Fruit fly (Drosophila melanogaster): ENCODE data around the gene CG13877.

Gene CG13877

DNA sequence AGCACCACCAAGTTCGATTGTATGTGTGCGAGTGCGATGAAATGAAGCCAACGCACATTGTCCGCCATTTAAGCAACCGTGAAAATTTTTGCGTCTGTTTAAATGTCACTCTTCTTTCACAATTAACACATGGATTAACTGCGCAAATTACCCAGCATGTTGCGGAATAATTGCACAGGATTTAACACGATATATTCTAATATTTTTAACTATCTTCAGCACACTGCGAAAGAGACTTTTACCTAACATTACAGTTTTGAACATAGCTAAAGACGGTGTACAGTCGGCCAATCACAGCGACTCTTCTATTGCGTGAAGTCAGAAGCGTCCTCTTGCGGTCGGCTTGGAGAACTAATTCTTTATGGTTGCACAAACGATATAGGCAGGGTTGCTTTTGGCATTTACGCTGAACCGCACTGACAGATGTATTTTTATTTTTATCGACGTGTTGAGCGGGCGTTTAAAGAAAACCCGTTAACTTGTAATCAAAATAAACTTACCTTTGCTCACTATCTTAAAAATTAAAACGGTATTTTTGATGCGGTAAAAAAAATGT, 28.9 kb downstream of the CG13877 start (continued):
- TF ChIP-seq HLH4C (GFP tag; IDR thresholded peaks at IDR 0.05; ENCODE audit: partially characterized antibody) (peak; percentile 64; the same call in 2 of the 3 replicates), toy (GFP tag; IDR thresholded peaks at IDR 0.05) (no peak), CG10565 (GFP tag; optimal IDR thresholded peaks at IDR 0.05) (no peak), Rx (GFP tag; IDR thresholded peaks at IDR 0.05) (0 out of 2 replicates have a peak, but pooled peaks have one; percentile 3), CG2199 (GFP tag; IDR thresholded peaks at IDR 0.05) (0 out of 3 replicates have a peak, but pooled peaks have one; percentile 50), hb (GFP tag; IDR thresholded peaks at IDR 0.05; ENCODE audit: partially characterized antibody) (peak; percentile 79), trh (GFP tag; optimal IDR thresholded peaks at IDR 0.05) (no peak), CG31365 (tag; optimal IDR thresholded peaks at IDR 0.05) (no peak), CG18476 (GFP tag; optimal IDR thresholded peaks at IDR 0.05) (no peak), repo (GFP tag; optimal IDR thresholded peaks at IDR 0.05) (peak; percentile 32), Bgb (GFP tag; IDR thresholded peaks at IDR 0.05; ENCODE audit: partially characterized antibody) (peak; percentile 75), wor (GFP tag; IDR thresholded peaks at IDR 0.05) (no peak), CG8290 (GFP tag; optimal IDR thresholded peaks at IDR 0.05) (peak; percentile 53), CG8290 (tag; optimal IDR thresholded peaks at IDR 0.05) (no peak), trem (tag; optimal IDR thresholded peaks at IDR 0.05) (peak; percentile 83), CG6813 (GFP tag; optimal IDR thresholded peaks at IDR 0.05) (no peak), Drgx (GFP tag; IDR thresholded peaks at IDR 0.05) (no peak), Six4 (GFP tag; optimal IDR thresholded peaks at IDR 0.05) (no peak), so (GFP tag; IDR thresholded peaks at IDR 0.05) (no peak), CG3065 (GFP tag; optimal IDR thresholded peaks at IDR 0.05) (peak; percentile 24), run (tag; optimal IDR thresholded peaks at IDR 0.05) (no peak), ATbp (GFP tag; optimal IDR thresholded peaks at IDR 0.05) (no peak), HmgD (GFP tag; optimal IDR thresholded peaks at IDR 0.05) (peak; percentile 51), MESR4 (GFP tag; optimal IDR thresholded peaks at IDR 0.05) (peak; percentile 99), Optix (GFP tag; IDR thresholded peaks at IDR 0.05) (no peak), crp (GFP tag; optimal IDR thresholded peaks at IDR 0.05) (peak in 1 of 2 experiments; percentile 42), Dref (GFP tag; IDR thresholded peaks at IDR 0.05) (peak; percentile 97), gcm (GFP tag; optimal IDR thresholded peaks at IDR 0.05) (no peak), CG16815 (GFP tag; optimal IDR thresholded peaks at IDR 0.05) (no peak), CG3407 (GFP tag; optimal IDR thresholded peaks at IDR 0.05) (no peak), Trl (optimal IDR thresholded peaks at IDR 0.05) (no peak), Trl (GFP tag; optimal IDR thresholded peaks at IDR 0.05) (peak; percentile 50), HmgZ (tag; optimal IDR thresholded peaks at IDR 0.05) (peak; percentile 87), CG11398 (GFP tag; optimal IDR thresholded peaks at IDR 0.05) (no peak), fu2 (GFP tag; optimal IDR thresholded peaks at IDR 0.05) (peak; percentile 35), pb (GFP tag; optimal IDR thresholded peaks at IDR 0.05) (peak; percentile 36), B-H1 (GFP tag; IDR thresholded peaks at IDR 0.05) (no peak), Sin3A (optimal IDR thresholded peaks at IDR 0.05) (peak; percentile 9), CG10366 (GFP tag; IDR thresholded peaks at IDR 0.05) (no peak), esg (GFP tag; conservative IDR thresholded peaks at IDR 0.05) (no peak), Neu2 (GFP tag; optimal IDR thresholded peaks at IDR 0.05; ENCODE audit: borderline replicate concordance) (no peak), wek (GFP tag; optimal IDR thresholded peaks at IDR 0.05) (no peak), gsb (GFP tag; IDR thresholded peaks at IDR 0.05) (peak; percentile 45; the same call in 1 of the 2 replicates), her (GFP tag; optimal IDR thresholded peaks at IDR 0.05) (peak; percentile 26), CG2678 (tag; optimal IDR thresholded peaks at IDR 0.05) (no peak), CG6689 (GFP tag; IDR thresholded peaks at IDR 0.05) (no peak), nerfin-1 (tag; optimal IDR thresholded peaks at IDR 0.05) (peak; percentile 15), dimm (GFP tag; IDR thresholded peaks at IDR 0.05) (no peak), ftz-f1 (GFP tag; optimal IDR thresholded peaks at IDR 0.05) (peak; percentile 46), CG17568 (GFP tag; optimal IDR thresholded peaks at IDR 0.05) (no peak), CG12071 (GFP tag; optimal IDR thresholded peaks at IDR 0.05) (no peak), CG6254 (GFP tag; optimal IDR thresholded peaks at IDR 0.05) (no peak)
